Worm (Caenorhabditis elegans): ENCODE results near the gene dpy-28.

Gene dpy-28

DNA sequence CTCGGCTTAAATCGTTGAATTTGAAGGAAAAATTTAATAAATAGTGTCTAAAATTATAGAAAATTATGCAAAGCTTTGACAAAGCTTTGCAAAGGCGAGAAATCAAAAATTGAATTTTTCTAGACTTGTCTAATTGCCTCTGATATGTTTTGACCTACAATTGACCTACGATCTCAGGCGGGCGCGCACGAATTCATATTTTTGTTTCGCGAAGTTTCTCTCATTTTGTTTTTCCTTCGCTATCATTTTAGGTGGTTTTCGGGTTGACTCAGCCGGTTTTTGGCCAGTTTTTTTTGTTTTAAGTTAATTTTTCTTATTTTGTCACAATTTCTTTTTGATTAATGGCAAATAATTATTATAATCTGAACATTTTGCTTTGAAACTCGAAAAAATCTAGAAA lies 44.3 kb downstream of the dpy-28 start:
- no peak for TF ChIP-seq hlh-8 (tag; optimal IDR thresholded peaks at IDR 0.05)
- no peak for TF ChIP-seq tbx-2 (tag; optimal IDR thresholded peaks at IDR 0.05)
- TF ChIP-seq ceh-24 (tag; optimal IDR thresholded peaks at IDR 0.05): no peak
- no peak for TF ChIP-seq K02D7.2 (tag; optimal IDR thresholded peaks at IDR 0.05)
- TF ChIP-seq sox-4 (tag; optimal IDR thresholded peaks at IDR 0.05): no peak
- TF ChIP-seq dmd-4 (tag; optimal IDR thresholded peaks at IDR 0.05; ENCODE audit: borderline replicate concordance): no peak
- no peak for TF ChIP-seq dve-1 (tag; optimal IDR thresholded peaks at IDR 0.05)
- no peak for TF ChIP-seq sox-2 (GFP tag; IDR thresholded peaks at IDR 0.05)
- no peak for TF ChIP-seq fkh-10 (GFP tag; optimal IDR thresholded peaks at IDR 0.05)
- no peak for TF ChIP-seq fax-1 (tag; optimal IDR thresholded peaks at IDR 0.05)
- no peak for TF ChIP-seq npax-4 (tag; optimal IDR thresholded peaks at IDR 0.05)
- no peak for TF ChIP-seq ets-4 (tag; optimal IDR thresholded peaks at IDR 0.05)
- TF ChIP-seq ceh-18 (tag; optimal IDR thresholded peaks at IDR 0.05): no peak
- no peak for TF ChIP-seq ama-1 (optimal IDR thresholded peaks at IDR 0.05)
- TF ChIP-seq unc-86 (tag; optimal IDR thresholded peaks at IDR 0.05): no peak
- no peak for TF ChIP-seq syd-9 (tag; optimal IDR thresholded peaks at IDR 0.05)

ce11 chrIII:10807956-10808355 lies 45.0 kb downstream of the dpy-28 start:
- no peak for TF ChIP-seq sdc-2 (tag; optimal IDR thresholded peaks at IDR 0.05)
- TF ChIP-seq dve-1 (tag; optimal IDR thresholded peaks at IDR 0.05): no peak
- no peak for TF ChIP-seq zip-5 (tag; optimal IDR thresholded peaks at IDR 0.05)
- TF ChIP-seq ztf-16 (tag; optimal IDR thresholded peaks at IDR 0.05): peak; percentile 64
- TF ChIP-seq sox-4 (tag; optimal IDR thresholded peaks at IDR 0.05): peak; percentile 30
- TF ChIP-seq ref-2 (tag; optimal IDR thresholded peaks at IDR 0.05): peak; percentile 28
- TF ChIP-seq pat-9 (tag; optimal IDR thresholded peaks at IDR 0.05): no peak
- no peak for TF ChIP-seq elt-4 (tag; optimal IDR thresholded peaks at IDR 0.05)
- TF ChIP-seq ceh-48 (tag; optimal IDR thresholded peaks at IDR 0.05): no peak
- no peak for TF ChIP-seq ceh-45 (GFP tag; IDR thresholded peaks at IDR 0.05)
- TF ChIP-seq tbx-7 (tag; optimal IDR thresholded peaks at IDR 0.05): no peak
- TF ChIP-seq lin-11 (tag; optimal IDR thresholded peaks at IDR 0.05): no peak
- no peak for TF ChIP-seq lim-6 (tag; optimal IDR thresholded peaks at IDR 0.05)
- TF ChIP-seq ceh-18 (tag; optimal IDR thresholded peaks at IDR 0.05): peak; percentile 26
- TF ChIP-seq che-1 (tag; optimal IDR thresholded peaks at IDR 0.05): no peak
- no peak for TF ChIP-seq pros-1 (tag; optimal IDR thresholded peaks at IDR 0.05)
- no peak for TF ChIP-seq pax-1 (tag; optimal IDR thresholded peaks at IDR 0.05)
- peak; percentile 7 for TF ChIP-seq nhr-232 (tag; optimal IDR thresholded peaks at IDR 0.05)
- no peak for TF ChIP-seq mec-3 (tag; optimal IDR thresholded peaks at IDR 0.05; ENCODE audit: borderline replicate concordance)
- peak; percentile 12 for TF ChIP-seq ceh-2 (tag; optimal IDR thresholded peaks at IDR 0.05)
- no peak for TF ChIP-seq gmeb-2 (tag; optimal IDR thresholded peaks at IDR 0.05)
- TF ChIP-seq madf-2 (tag; optimal IDR thresholded peaks at IDR 0.05): no peak
- TF ChIP-seq pha-4 (tag; optimal IDR thresholded peaks at IDR 0.05): no peak
- TF ChIP-seq fkh-6 (tag; optimal IDR thresholded peaks at IDR 0.05): no peak
- TF ChIP-seq ahr-1 (tag; optimal IDR thresholded peaks at IDR 0.05): no peak
- no peak for TF ChIP-seq hlh-8 (tag; optimal IDR thresholded peaks at IDR 0.05)
- peak; percentile 27 for TF ChIP-seq unc-55 (GFP tag; optimal IDR thresholded peaks at IDR 0.05)
- TF ChIP-seq pqm-1 (tag; optimal IDR thresholded peaks at IDR 0.05): no peak
- 0 out of 2 replicates have a peak, but pooled peaks have one; percentile 9 for TF ChIP-seq sox-2 (GFP tag; IDR thresholded peaks at IDR 0.05)
- TF ChIP-seq ama-1 (optimal IDR thresholded peaks at IDR 0.05): no peak
- TF ChIP-seq ceh-34 (tag; optimal IDR thresholded peaks at IDR 0.05): peak; percentile 10
- peak; percentile 7 for TF ChIP-seq ets-4 (tag; optimal IDR thresholded peaks at IDR 0.05)
- peak; percentile 39 for TF ChIP-seq nfya-1 (tag; optimal IDR thresholded peaks at IDR 0.05)
- TF ChIP-seq F13H6.1 (tag; optimal IDR thresholded peaks at IDR 0.05): no peak
- TF ChIP-seq fax-1 (tag; optimal IDR thresholded peaks at IDR 0.05): no peak
- no peak for TF ChIP-seq unc-86 (tag; optimal IDR thresholded peaks at IDR 0.05)
- no peak for TF ChIP-seq hlh-13 (GFP tag; optimal IDR thresholded peaks at IDR 0.05)
- TF ChIP-seq T23F11.4 (GFP tag; optimal IDR thresholded peaks at IDR 0.05): no peak
- TF ChIP-seq nhr-11 (tag; optimal IDR thresholded peaks at IDR 0.05): no peak
- no peak for TF ChIP-seq odd-2 (tag; optimal IDR thresholded peaks at IDR 0.05)
- no peak for TF ChIP-seq eyg-1 (tag; optimal IDR thresholded peaks at IDR 0.05)
- TF ChIP-seq dmd-4 (tag; optimal IDR thresholded peaks at IDR 0.05; ENCODE audit: borderline replicate concordance): no peak
- no peak for TF ChIP-seq ceh-22 (tag; optimal IDR thresholded peaks at IDR 0.05)
- TF ChIP-seq hlh-6 (tag; optimal IDR thresholded peaks at IDR 0.05): peak; percentile 17
- TF ChIP-seq pag-3 (tag; optimal IDR thresholded peaks at IDR 0.05; ENCODE audit: borderline replicate concordance): no peak
- TF ChIP-seq ttx-3 (tag; optimal IDR thresholded peaks at IDR 0.05): no peak

Measured in whole organism, late embryonic.